Fruit fly (Drosophila melanogaster): ENCODE results near the gene CG2258.

DNA sequence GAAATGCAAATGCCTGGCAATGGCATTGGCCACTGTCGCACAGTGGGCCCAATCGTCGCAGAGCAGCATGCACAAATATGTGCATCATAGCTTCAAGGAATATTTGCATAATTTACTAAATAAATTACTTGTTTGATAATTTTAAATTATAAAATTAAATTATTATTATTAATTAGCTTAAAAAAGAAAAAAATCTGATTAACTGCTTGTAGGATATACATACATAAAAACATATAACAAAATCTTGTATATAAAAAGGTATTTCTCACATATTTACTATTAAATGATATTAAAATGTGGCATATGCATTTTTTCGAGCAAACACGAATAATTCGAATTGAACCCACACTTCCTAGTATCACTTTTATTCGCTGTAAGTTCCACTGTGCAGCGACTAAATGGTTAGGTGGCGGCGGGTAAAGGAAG lies 23.3 kb upstream of the CG2258 start:
- TF ChIP-seq bab1 (GFP tag; optimal IDR thresholded peaks at IDR 0.05) (no peak), CG14711 (tag; optimal IDR thresholded peaks at IDR 0.05) (no peak), cnc (optimal IDR thresholded peaks at IDR 0.05) (no peak), cic (GFP tag; optimal IDR thresholded peaks at IDR 0.05) (no peak), kay (GFP tag; ENCODE audit: borderline replicate concordance) (no peak), CG7045 (GFP tag; optimal IDR thresholded peaks at IDR 0.05) (no peak), CG1620 (GFP tag; optimal IDR thresholded peaks at IDR 0.05) (no peak), CG11617 (GFP tag; optimal IDR thresholded peaks at IDR 0.05) (no peak), Clk (GFP tag; optimal IDR thresholded peaks at IDR 0.05) (no peak), tj (GFP tag; optimal IDR thresholded peaks at IDR 0.05) (no peak), CG33017 (tag; optimal IDR thresholded peaks at IDR 0.05) (no peak), CG7101 (tag; optimal IDR thresholded peaks at IDR 0.05) (no peak)
